Fruit fly (Drosophila melanogaster) whole organism, embryonic: ENCODE results near the gene Ugt316A1.

Source experiments
- Atf6 ChIP-seq: fragments of 200-800 bp; sonication (Bioruptor generic); IDR thresholded peaks from 2 replicates; pipeline ENCODE4 v1.3.6; 2022; ENCODE audit warnings: missing biosample characterization, missing genetic modification characterization
- Blimp-1 ChIP-seq: fragments of 200-800 bp; sonication (Bioruptor generic); optimal IDR thresholded peaks from 3 replicates; lab custom pipeline; 2018; ENCODE audit warnings: missing biosample characterization, missing genetic modification characterization, mild to moderate bottlenecking, moderate library complexity, missing genetic modification reagents
- BtbVII ChIP-seq: fragments of 200-800 bp; sonication (Bioruptor generic); optimal IDR thresholded peaks from 3 replicates; lab custom pipeline; 2017; ENCODE audit warnings: missing biosample characterization, mild to moderate bottlenecking, missing genetic modification characterization
- CG10366 ChIP-seq: fragments of 200-800 bp; sonication (Bioruptor generic); IDR thresholded peaks from 2 replicates; pipeline ENCODE4 v1.3.6; 2022; ENCODE audit warnings: missing biosample characterization, missing genetic modification characterization
- CG10654 ChIP-seq: fragments of 200-800 bp; sonication (Bioruptor generic); optimal IDR thresholded peaks from 2 replicates; lab custom pipeline; 2016; ENCODE audit warnings: missing biosample characterization, missing genetic modification characterization
- CG12391 ChIP-seq: fragments of 200-800 bp; sonication (Bioruptor generic); optimal IDR thresholded peaks from 3 replicates; lab custom pipeline; 2018; ENCODE audit warnings: missing biosample characterization, mild to moderate bottlenecking, missing genetic modification characterization, moderate library complexity
- CG13296 ChIP-seq: fragments of 200-800 bp; sonication (Bioruptor generic); optimal IDR thresholded peaks from 3 replicates; lab custom pipeline; 2018; ENCODE audit warnings: missing biosample characterization, mild to moderate bottlenecking, missing genetic modification characterization
- CG13775 ChIP-seq: fragments of 200-800 bp; sonication (Bioruptor generic); optimal IDR thresholded peaks from 3 replicates; lab custom pipeline; 2017; ENCODE audit warnings: missing biosample characterization, mild to moderate bottlenecking, missing genetic modification characterization
- CG16863 ChIP-seq: fragments of 200-800 bp; sonication (Bioruptor generic); optimal IDR thresholded peaks from 3 replicates; lab custom pipeline; 2016; ENCODE audit warnings: missing biosample characterization, missing genetic modification characterization
- CG18619 ChIP-seq: fragments of 200-800 bp; sonication (Bioruptor generic); optimal IDR thresholded peaks from 3 replicates; lab custom pipeline; 2017; ENCODE audit warnings: missing biosample characterization, mild to moderate bottlenecking, missing genetic modification characterization
- CG3995 ChIP-seq: fragments of 200-800 bp; sonication (Bioruptor generic); optimal IDR thresholded peaks from 3 replicates; lab custom pipeline; 2016; ENCODE audit warnings: missing biosample characterization, missing genetic modification characterization
- CG4820 ChIP-seq: fragments of 200-800 bp; sonication (Bioruptor generic); optimal IDR thresholded peaks from 3 replicates; lab custom pipeline; 2016; ENCODE audit warnings: missing biosample characterization, missing genetic modification characterization
- CG4854 ChIP-seq: fragments of 200-800 bp; sonication (Bioruptor generic); optimal IDR thresholded peaks from 2 replicates; lab custom pipeline; 2016; ENCODE audit warnings: missing biosample characterization, missing genetic modification characterization, inconsistent platforms
- CG7928 ChIP-seq: fragments of 200-800 bp; sonication (Bioruptor generic); optimal IDR thresholded peaks from 2 replicates; lab custom pipeline; 2017; ENCODE audit warnings: missing biosample characterization, mild to moderate bottlenecking, missing genetic modification characterization
- CG8290 ChIP-seq, 3 experiments: fragments of 200-800 bp; sonication (Bioruptor generic); optimal IDR thresholded peaks; 2 replicates each; lab custom pipeline; 2016 to 2019; ENCODE audit warnings: missing biosample characterization in 3 of 3, missing genetic modification characterization in 3 of 3, mild to moderate bottlenecking in 2 of 3, moderate library complexity in 1 of 3
- Deaf1 ChIP-seq: fragments of 200-800 bp; optimal IDR thresholded peaks from 3 replicates; lab custom pipeline; 2019; ENCODE audit warnings: missing biosample characterization, mild to moderate bottlenecking, missing genetic modification characterization, moderate library complexity
- Dfd ChIP-seq, 2 experiments: fragments of >200 bp; optimal IDR thresholded peaks; 2 replicates each; lab custom pipeline; 2017; ENCODE audit warnings: missing biosample characterization in 2 of 2, missing genetic modification characterization in 2 of 2
- Doc2 ChIP-seq: fragments of 200-800 bp; sonication (Bioruptor generic); IDR thresholded peaks from 2 replicates; pipeline ENCODE4 v1.3.6; 2022; ENCODE audit warnings: missing biosample characterization, missing genetic modification characterization
- Gsc ChIP-seq: fragments of 200-800 bp; sonication (Bioruptor generic); IDR thresholded peaks from 2 replicates; pipeline ENCODE4 v1.3.6; 2022; ENCODE audit warnings: missing biosample characterization, missing genetic modification characterization
- HLH3B ChIP-seq: fragments of 200-800 bp; sonication (Bioruptor generic); IDR thresholded peaks from 2 replicates; pipeline ENCODE4 v1.3.6; 2022; ENCODE audit warnings: missing biosample characterization, missing genetic modification characterization
- Lim3 ChIP-seq: fragments of 200-800 bp; sonication (Bioruptor generic); IDR thresholded peaks from 2 replicates; pipeline ENCODE4 v1.3.6; 2022; ENCODE audit warnings: missing biosample characterization, missing genetic modification characterization
- Med ChIP-seq: fragments of 200-800 bp; sonication (Bioruptor generic); peaks from one replicate; lab custom pipeline; 2016; ENCODE audit warnings: missing biosample characterization, missing genetic modification characterization, mild to moderate bottlenecking, inconsistent platforms, moderate library complexity
- Mes4 ChIP-seq: fragments of 200-800 bp; sonication (Bioruptor generic); optimal IDR thresholded peaks from 2 replicates; lab custom pipeline; 2016; ENCODE audit warnings: missing biosample characterization, missing genetic modification characterization
- Xbp1 ChIP-seq: fragments of 200-800 bp; sonication (Bioruptor generic); optimal IDR thresholded peaks from 3 replicates; lab custom pipeline; 2016; ENCODE audit warnings: missing biosample characterization, mild to moderate bottlenecking, missing genetic modification characterization
- ap ChIP-seq: fragments of 200-800 bp; sonication (Bioruptor generic); IDR thresholded peaks from 2 replicates; pipeline ENCODE4 v1.3.6; 2022; ENCODE audit warnings: missing biosample characterization, missing genetic modification characterization
- ash1 ChIP-seq: fragments of 200-800 bp; sonication (Bioruptor generic); optimal IDR thresholded peaks from 2 replicates; lab custom pipeline; 2018; ENCODE audit warnings: missing biosample characterization, mild to moderate bottlenecking, missing genetic modification characterization
- bab2 ChIP-seq: fragments of 200-800 bp; sonication (Bioruptor generic); optimal IDR thresholded peaks from 2 replicates; lab custom pipeline; 2016; ENCODE audit warnings: missing biosample characterization, missing genetic modification characterization
- bcd ChIP-seq: fragments of 200-800 bp; sonication (Bioruptor generic); optimal IDR thresholded peaks from 2 replicates; lab custom pipeline; 2017; ENCODE audit warnings: missing biosample characterization, mild to moderate bottlenecking, missing genetic modification characterization
- cas ChIP-seq: fragments of 200-800 bp; sonication (Bioruptor generic); IDR thresholded peaks from 2 replicates; pipeline ENCODE4 v1.3.6; 2022; ENCODE audit warnings: missing biosample characterization, missing genetic modification characterization
- da ChIP-seq: fragments of 200-800 bp; sonication (Bioruptor generic); optimal IDR thresholded peaks from 2 replicates; lab custom pipeline; 2016; ENCODE audit warnings: missing biosample characterization, missing genetic modification characterization
- dan ChIP-seq: fragments of 200-800 bp; sonication (Bioruptor generic); IDR thresholded peaks from 2 replicates; pipeline ENCODE4 v1.3.6; 2022; ENCODE audit warnings: missing biosample characterization, missing genetic modification characterization
- dati ChIP-seq: fragments of 200-800 bp; sonication (Bioruptor generic); IDR thresholded peaks from 2 replicates; pipeline ENCODE4 v1.3.6; 2022; ENCODE audit warnings: missing biosample characterization, missing genetic modification characterization
- fru ChIP-seq: fragments of >200 bp; optimal IDR thresholded peaks from 2 replicates; lab custom pipeline; 2017
- gfzf ChIP-seq: fragments of 200-800 bp; sonication (Bioruptor generic); optimal IDR thresholded peaks from 2 replicates; lab custom pipeline; 2016; ENCODE audit warnings: missing biosample characterization, mild to moderate bottlenecking, missing genetic modification characterization, moderate library complexity
- hth ChIP-seq: fragments of >200 bp; optimal IDR thresholded peaks from 2 replicates; lab custom pipeline; 2017; ENCODE audit warnings: inconsistent platforms
- kah ChIP-seq: fragments of 200-800 bp; sonication (Bioruptor generic); optimal IDR thresholded peaks from 2 replicates; lab custom pipeline; 2018; ENCODE audit warnings: missing biosample characterization, mild to moderate bottlenecking, missing genetic modification characterization
- lab ChIP-seq: fragments of 200-800 bp; sonication (Bioruptor generic); optimal IDR thresholded peaks from 3 replicates; lab custom pipeline; 2017; ENCODE audit warnings: missing biosample characterization, missing genetic modification characterization, mild to moderate bottlenecking, moderate library complexity, missing genetic modification reagents
- nom ChIP-seq: fragments of 200-800 bp; sonication (Bioruptor generic); optimal IDR thresholded peaks from 2 replicates; lab custom pipeline; 2017; ENCODE audit warnings: missing biosample characterization, missing genetic modification characterization, mild to moderate bottlenecking, moderate library complexity, missing genetic modification reagents
- oc ChIP-seq: fragments of 200-800 bp; sonication (Bioruptor generic); optimal IDR thresholded peaks from 2 replicates; lab custom pipeline; 2018; ENCODE audit warnings: missing biosample characterization, mild to moderate bottlenecking, missing genetic modification characterization, moderate library complexity
- odd ChIP-seq: fragments of 200-800 bp; sonication (Bioruptor generic); optimal IDR thresholded peaks from 2 replicates; lab custom pipeline; 2017; ENCODE audit warnings: missing biosample characterization, mild to moderate bottlenecking, missing genetic modification characterization
- pfk ChIP-seq: fragments of 200-800 bp; sonication (Bioruptor generic); optimal IDR thresholded peaks from 2 replicates; lab custom pipeline; 2018; ENCODE audit warnings: missing biosample characterization, mild to moderate bottlenecking, missing genetic modification characterization, moderate library complexity
- pita ChIP-seq: fragments of 200-800 bp; sonication (Bioruptor generic); optimal IDR thresholded peaks from 2 replicates; lab custom pipeline; 2017; ENCODE audit warnings: missing biosample characterization, mild to moderate bottlenecking, missing genetic modification characterization
- pros ChIP-seq: fragments of 200-800 bp; sonication (Bioruptor generic); optimal IDR thresholded peaks from 3 replicates; lab custom pipeline; 2019; ENCODE audit warnings: missing biosample characterization, mild to moderate bottlenecking, missing genetic modification characterization, moderate library complexity
- pzg ChIP-seq: fragments of 200-800 bp; sonication (Bioruptor generic); optimal IDR thresholded peaks from 3 replicates; lab custom pipeline; 2018; ENCODE audit warnings: missing biosample characterization, mild to moderate bottlenecking, missing genetic modification characterization, moderate library complexity
- schlank ChIP-seq: fragments of 200-800 bp; sonication (Bioruptor generic); optimal IDR thresholded peaks from 2 replicates; lab custom pipeline; 2018; ENCODE audit warnings: missing biosample characterization, mild to moderate bottlenecking, missing genetic modification characterization
- ssp ChIP-seq: fragments of 200-800 bp; sonication (Bioruptor generic); IDR thresholded peaks from 2 replicates; pipeline ENCODE4 v1.3.6; 2022; ENCODE audit warnings: missing biosample characterization, missing genetic modification characterization
- sug ChIP-seq: fragments of 200-800 bp; optimal IDR thresholded peaks from 2 replicates; lab custom pipeline; 2019; ENCODE audit warnings: missing biosample characterization, mild to moderate bottlenecking, missing genetic modification characterization, moderate library complexity
- tin ChIP-seq: fragments of 200-800 bp; sonication (Bioruptor generic); optimal IDR thresholded peaks from 3 replicates; lab custom pipeline; 2016; ENCODE audit warnings: missing biosample characterization, missing genetic modification characterization
- tna ChIP-seq: fragments of 200-800 bp; sonication (Bioruptor generic); IDR thresholded peaks from 2 replicates; pipeline ENCODE4 v1.3.6; 2022; ENCODE audit warnings: missing biosample characterization, missing genetic modification characterization; ENCODE audit not compliant: partially characterized antibody
- wek ChIP-seq: fragments of 200-800 bp; sonication (Bioruptor generic); optimal IDR thresholded peaks from 3 replicates; lab custom pipeline; 2018; ENCODE audit warnings: missing biosample characterization, mild to moderate bottlenecking, missing genetic modification characterization, moderate library complexity
- zf30C ChIP-seq: fragments of 200-800 bp; sonication (Bioruptor generic); optimal IDR thresholded peaks from 3 replicates; lab custom pipeline; 2018; ENCODE audit warnings: missing biosample characterization, mild to moderate bottlenecking, missing genetic modification characterization

The Ugt316A1 gene

DNA sequence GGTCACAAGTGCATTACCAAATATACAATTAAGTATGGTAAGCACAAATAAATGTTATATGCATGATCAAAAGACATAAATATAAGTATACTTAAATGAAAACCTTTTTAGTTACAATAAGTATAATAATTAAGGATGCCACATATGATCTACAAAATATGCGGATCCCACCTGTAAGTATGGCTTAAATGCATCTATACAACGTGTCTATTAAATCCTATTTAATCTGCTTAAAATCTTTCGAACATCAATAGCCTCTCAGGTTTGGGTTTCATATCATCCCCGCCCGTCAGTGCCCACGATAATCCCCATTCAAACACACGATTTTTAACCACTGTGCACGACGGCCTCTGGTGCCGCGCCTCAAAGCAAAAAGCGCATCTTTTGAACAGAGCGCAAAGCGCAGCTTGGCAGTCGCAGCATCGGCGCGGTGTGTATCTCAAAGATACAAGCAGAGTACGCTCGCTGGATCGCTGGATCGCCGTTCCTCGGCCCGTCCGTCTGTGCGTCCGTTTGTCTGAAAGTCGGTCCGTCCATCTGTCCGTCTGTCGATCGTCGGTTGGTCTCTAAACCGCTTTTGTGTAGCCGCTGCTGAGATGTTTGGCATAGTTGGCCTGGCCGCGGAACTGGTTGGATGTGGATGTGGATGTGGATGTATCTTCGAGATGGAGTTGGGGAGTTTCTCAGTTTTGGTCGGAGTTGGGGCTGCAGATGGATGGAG lies 20.8 kb downstream of the Ugt316A1 start (continued):
- TF ChIP-seq Med (peak; percentile 23), pita (GFP tag; lab: Kevin White, UChicago) (no peak), CG8290 (GFP tag; optimal IDR thresholded peaks at IDR 0.05; lab: Kevin White, UChicago) (no peak), CG8290 (tag; optimal IDR thresholded peaks at IDR 0.05; lab: Kevin White, UChicago) (no peak), CG10654 (GFP tag; lab: Kevin White, UChicago) (no peak), Lim3 (GFP tag; lab: Robert Waterston, UW) (no peak), Dfd (GFP tag; optimal IDR thresholded peaks at IDR 0.05; lab: Kevin White, UChicago) (no peak), zf30C (no peak), kah (GFP tag; lab: Kevin White, UChicago) (no peak), ash1 (GFP tag; lab: Kevin White, UChicago) (no peak), bab2 (no peak), gfzf (GFP tag; lab: Kevin White, UChicago) (no peak), dan (GFP tag; lab: Robert Waterston, UW) (no peak), hth (lab: Kevin White, UChicago) (no peak), ap (GFP tag; lab: Robert Waterston, UW) (no peak), fru (no peak), cas (GFP tag; lab: Robert Waterston, UW) (no peak), CG12391 (tag; lab: Kevin White, UChicago) (peak; percentile 32), schlank (tag; lab: Kevin White, UChicago) (no peak), Atf6 (no peak), Doc2 (GFP tag; lab: Robert Waterston, UW) (no peak), tin (GFP tag; lab: Kevin White, UChicago) (no peak), CG4820 (GFP tag; lab: Kevin White, UChicago) (peak; percentile 19), Mes4 (GFP tag; lab: Kevin White, UChicago) (no peak), HLH3B (GFP tag; lab: Robert Waterston, UW) (no peak), bcd (GFP tag; lab: Kevin White, UChicago) (peak; percentile 22), CG4854 (no peak), Xbp1 (GFP tag; lab: Kevin White, UChicago) (no peak), CG18619 (GFP tag; lab: Kevin White, UChicago) (no peak), BtbVII (no peak), CG7928 (GFP tag; lab: Kevin White, UChicago) (no peak), lab (GFP tag; lab: Kevin White, UChicago) (no peak), CG3995 (no peak), odd (GFP tag; lab: Kevin White, UChicago) (no peak), dati (no peak), pfk (no peak), nom (GFP tag; lab: Kevin White, UChicago) (peak; percentile 54), oc (peak; percentile 97), CG13296 (no peak), wek (GFP tag; lab: Kevin White, UChicago) (no peak), CG16863 (GFP tag; lab: Kevin White, UChicago) (peak; percentile 5), sug (tag; lab: Kevin White, UChicago) (no peak), Blimp-1 (GFP tag; lab: Kevin White, UChicago) (peak; percentile 19), tna (no peak), CG10366 (GFP tag; lab: Robert Waterston, UW) (no peak), Gsc (GFP tag; lab: Robert Waterston, UW) (no peak), da (GFP tag; lab: Kevin White, UChicago) (no peak), pros (peak; percentile 74), pzg (GFP tag; lab: Kevin White, UChicago) (no peak), ssp (no peak), Deaf1 (tag; lab: Kevin White, UChicago) (no peak), CG13775 (GFP tag; lab: Kevin White, UChicago) (no peak)
